Fruit fly (Drosophila melanogaster) whole organism, adult: Measurements from ENCODE around the gene ftz-f1.

ENCODE experiments used
- CG11617 ChIP-seq: fragments of 200-800 bp; sonication (Bioruptor generic); optimal IDR thresholded peaks from 2 replicates; lab custom pipeline; 2017; ENCODE audit warnings: mild to moderate bottlenecking, missing biosample characterization, missing genetic modification reagents, missing genetic modification characterization
- CG12768 ChIP-seq: fragments of 200-800 bp; sonication (Bioruptor generic); optimal IDR thresholded peaks from 2 replicates; lab custom pipeline; 2017; ENCODE audit warnings: missing biosample characterization, missing genetic modification characterization, mild to moderate bottlenecking, moderate library complexity, missing genetic modification reagents
- CG14711 ChIP-seq: fragments of 200-800 bp; sonication (Bioruptor generic); optimal IDR thresholded peaks from 2 replicates; lab custom pipeline; 2018; ENCODE audit warnings: missing biosample characterization, mild to moderate bottlenecking, missing genetic modification characterization, moderate library complexity
- CG1620 ChIP-seq: fragments of 200-800 bp; sonication (Bioruptor generic); optimal IDR thresholded peaks from 2 replicates; lab custom pipeline; 2016; ENCODE audit warnings: missing biosample characterization, missing genetic modification characterization
- CG33017 ChIP-seq: fragments of 200-800 bp; sonication (Bioruptor generic); optimal IDR thresholded peaks from 2 replicates; lab custom pipeline; 2018; ENCODE audit warnings: missing biosample characterization, mild to moderate bottlenecking, missing genetic modification characterization, moderate library complexity
- CG5204 ChIP-seq: fragments of 200-800 bp; sonication (Bioruptor generic); optimal IDR thresholded peaks from 2 replicates; lab custom pipeline; 2016; ENCODE audit warnings: missing biosample characterization, missing genetic modification characterization
- CG7045 ChIP-seq: fragments of 200-800 bp; sonication (Bioruptor generic); optimal IDR thresholded peaks from 2 replicates; lab custom pipeline; 2017; ENCODE audit warnings: missing biosample characterization, mild to moderate bottlenecking, missing genetic modification characterization
- CG7101 ChIP-seq: fragments of 200-800 bp; sonication (Bioruptor generic); optimal IDR thresholded peaks from 2 replicates; lab custom pipeline; 2018; ENCODE audit warnings: missing biosample characterization, mild to moderate bottlenecking, missing genetic modification characterization, moderate library complexity
- Crg-1 ChIP-seq: fragments of 200-800 bp; sonication (Bioruptor generic); optimal IDR thresholded peaks from 2 replicates; lab custom pipeline; 2016; ENCODE audit warnings: missing biosample characterization, missing genetic modification characterization
- Hr96 ChIP-seq: fragments of 200-800 bp; sonication (Bioruptor generic); optimal IDR thresholded peaks from 2 replicates; lab custom pipeline; 2016; ENCODE audit warnings: missing biosample characterization, missing genetic modification characterization
- Mnt ChIP-seq: fragments of 200-800 bp; sonication (Bioruptor generic); optimal IDR thresholded peaks from 2 replicates; lab custom pipeline; 2016; ENCODE audit warnings: missing biosample characterization, mild to moderate bottlenecking, missing genetic modification characterization
- bab1 ChIP-seq: fragments of 200-800 bp; sonication (Bioruptor generic); optimal IDR thresholded peaks from 3 replicates; lab custom pipeline; 2019; ENCODE audit warnings: missing biosample characterization, mild to moderate bottlenecking, missing genetic modification characterization, moderate library complexity
- cnc ChIP-seq, 2 experiments: fragments of >200 bp; optimal IDR thresholded peaks; 2 replicates each; lab custom pipeline; 2017
- kay ChIP-seq: fragments of 200-800 bp; sonication (Bioruptor generic); peaks from one replicate; lab custom pipeline; 2016; ENCODE audit warnings: missing biosample characterization, missing genetic modification characterization, borderline replicate concordance
- ovo ChIP-seq: fragments of 200-800 bp; sonication (Bioruptor generic); optimal IDR thresholded peaks from 2 replicates; lab custom pipeline; 2016; ENCODE audit warnings: missing biosample characterization, missing genetic modification characterization
- pad ChIP-seq: fragments of 200-800 bp; sonication (Bioruptor generic); optimal IDR thresholded peaks from 3 replicates; lab custom pipeline; 2017; ENCODE audit warnings: missing biosample characterization, missing genetic modification characterization, mild to moderate bottlenecking, moderate library complexity, missing genetic modification reagents
- tj ChIP-seq: fragments of 200-800 bp; sonication (Bioruptor generic); optimal IDR thresholded peaks from 3 replicates; lab custom pipeline; 2017; ENCODE audit warnings: missing biosample characterization, mild to moderate bottlenecking, missing genetic modification characterization, moderate library complexity
- toe ChIP-seq: fragments of 200-800 bp; sonication (Bioruptor generic); optimal IDR thresholded peaks from 2 replicates; lab custom pipeline; 2016; ENCODE audit warnings: missing biosample characterization, missing genetic modification characterization

The ftz-f1 gene

dm6 chr3L:18769782-18770181 lies 31.3 kb downstream of the ftz-f1 start:
- TF ChIP-seq CG11617 (GFP tag; lab: Kevin White, UChicago) (no peak), CG12768 (GFP tag; lab: Kevin White, UChicago) (no peak), kay (GFP tag; lab: Kevin White, UChicago) (no peak), pad (GFP tag; lab: Kevin White, UChicago) (no peak), ovo (no peak), toe (GFP tag; lab: Kevin White, UChicago) (no peak), CG1620 (no peak), CG14711 (no peak), CG33017 (tag; lab: Kevin White, UChicago) (no peak), CG7045 (GFP tag; lab: Kevin White, UChicago) (no peak), bab1 (GFP tag; lab: Kevin White, UChicago) (no peak), CG5204 (GFP tag; lab: Kevin White, UChicago) (no peak), Crg-1 (no peak), Hr96 (GFP tag; lab: Kevin White, UChicago) (no peak), tj (no peak)

dm6 chr3L:18768788-18769707 lies 32.1 kb downstream of the ftz-f1 start:
- TF ChIP-seq tj (peak; percentile 9), CG7045 (GFP tag; lab: Kevin White, UChicago) (no peak)

- TF ChIP-seq toe (GFP tag; lab: Kevin White, UChicago): no peak
- TF ChIP-seq CG5204 (GFP tag; lab: Kevin White, UChicago): no peak
- no peak for TF ChIP-seq CG14711
- TF ChIP-seq CG7101: no peak
- no peak for TF ChIP-seq bab1 (GFP tag; lab: Kevin White, UChicago)
These were observed 32.9 kb downstream of the ftz-f1 start for dm6 chr3L:18767950-18768781.

dm6 chr3L:18765657-18766592 lies 35.2 kb downstream of the ftz-f1 start:
- TF ChIP-seq tj (peak; percentile 20), CG7045 (GFP tag; lab: Kevin White, UChicago) (peak; percentile 43), CG11617 (GFP tag; lab: Kevin White, UChicago) (no peak), CG7101 (no peak), cnc (optimal IDR thresholded peaks at IDR 0.05; lab: Kevin White, UChicago) (no peak), Mnt (GFP tag; lab: Kevin White, UChicago) (peak; percentile 13), bab1 (GFP tag; lab: Kevin White, UChicago) (peak; percentile 29)

dm6 chr3L:18763486-18764436 lies 37.3 kb downstream of the ftz-f1 start:
- no peak for TF ChIP-seq Mnt (GFP tag; lab: Kevin White, UChicago)
- no peak for TF ChIP-seq kay (GFP tag; lab: Kevin White, UChicago)
- no peak for TF ChIP-seq ovo
- TF ChIP-seq CG7045 (GFP tag; lab: Kevin White, UChicago): no peak

- no peak for TF ChIP-seq CG7045 (GFP tag; lab: Kevin White, UChicago)
- TF ChIP-seq CG1620: no peak
- TF ChIP-seq tj: peak; percentile 56
- peak; percentile 2 for TF ChIP-seq bab1 (GFP tag; lab: Kevin White, UChicago)
- TF ChIP-seq Crg-1: no peak
These were observed 39.4 kb downstream of the ftz-f1 start for dm6 chr3L:18761728-18762127.
